Fruit fly (Drosophila melanogaster) whole organism, larva: ENCODE data around the gene CG33639.

Source experiments
- noc ChIP-seq: fragments of 200-800 bp; sonication (Bioruptor generic); optimal IDR thresholded peaks from 3 replicates; lab custom pipeline; 2019; ENCODE audit warnings: missing biosample characterization, mild to moderate bottlenecking, missing genetic modification characterization, moderate library complexity

CG33639 gene

dm6 chrX:18243376-18244272, 17.7 kb upstream of the CG33639 start:
- no peak for TF ChIP-seq noc (tag; lab: Kevin White, UChicago)

- TF ChIP-seq noc (tag; lab: Kevin White, UChicago): no peak
Observed at dm6 chrX:18243184-18243375, 17.2 kb upstream of the CG33639 start, which contains the start of gene upd2. Gene upd2, minus strand, starts transcription at chrX:18243284.

dm6 chrX:18241267-18241666, 15.4 kb upstream of the CG33639 start:
- no peak for TF ChIP-seq noc (tag; lab: Kevin White, UChicago)

- TF ChIP-seq noc (tag; lab: Kevin White, UChicago): no peak
Observed at dm6 chrX:18239301-18239700, 13.4 kb upstream of the CG33639 start.

- no peak for TF ChIP-seq noc (tag; lab: Kevin White, UChicago)
Observed at dm6 chrX:18238449-18238848, 12.6 kb upstream of the CG33639 start.

dm6 chrX:18237886-18238285, 12.0 kb upstream of the CG33639 start:
- TF ChIP-seq noc (tag; lab: Kevin White, UChicago): no peak

dm6 chrX:18208930-18209477, 16.9 kb downstream of the CG33639 start, which contains the start of gene Him:
Gene Him, plus strand, starts transcription at chrX:18209427.
- TF ChIP-seq noc (tag; lab: Kevin White, UChicago): no peak

- no peak for TF ChIP-seq noc (tag; lab: Kevin White, UChicago)
Observed at dm6 chrX:18208079-18208865, 17.6 kb downstream of the CG33639 start.

- no peak for TF ChIP-seq noc (tag; lab: Kevin White, UChicago)
Observed at dm6 chrX:18207533-18207932, 18.3 kb downstream of the CG33639 start.

dm6 chrX:18205044-18205443, 20.8 kb downstream of the CG33639 start, which contains the start of gene Hesr:
Gene Hesr, minus strand, starts transcription at chrX:18205144.
- TF ChIP-seq noc (tag; lab: Kevin White, UChicago): no peak

- TF ChIP-seq noc (tag; lab: Kevin White, UChicago): no peak
Observed at dm6 chrX:18197642-18198041, 28.2 kb downstream of the CG33639 start.

- no peak for TF ChIP-seq noc (tag; lab: Kevin White, UChicago)
Observed at dm6 chrX:18185944-18186343, 39.9 kb downstream of the CG33639 start.

- no peak for TF ChIP-seq noc (tag; lab: Kevin White, UChicago)
Observed at dm6 chrX:18181152-18181551, 44.7 kb downstream of the CG33639 start.

dm6 chrX:18179372-18179771, 46.5 kb downstream of the CG33639 start, which contains the start of gene Andorra:
Gene Andorra, minus strand, starts transcription at chrX:18179472.
- no peak for TF ChIP-seq noc (tag; lab: Kevin White, UChicago)

dm6 chrX:18177312-18177711, 48.6 kb downstream of the CG33639 start, which contains the start of gene Frq2:
Gene Frq2, plus strand, starts transcription at chrX:18177612.
- TF ChIP-seq noc (tag; lab: Kevin White, UChicago): no peak
